Worm (Caenorhabditis elegans): ENCODE results near the gene msp-32.
"Not testable (repeated sequence)": the region's sequence is repeated elsewhere in the genome, so short reads cannot be mapped to it uniquely, and the experiment has no call there.

DNA sequence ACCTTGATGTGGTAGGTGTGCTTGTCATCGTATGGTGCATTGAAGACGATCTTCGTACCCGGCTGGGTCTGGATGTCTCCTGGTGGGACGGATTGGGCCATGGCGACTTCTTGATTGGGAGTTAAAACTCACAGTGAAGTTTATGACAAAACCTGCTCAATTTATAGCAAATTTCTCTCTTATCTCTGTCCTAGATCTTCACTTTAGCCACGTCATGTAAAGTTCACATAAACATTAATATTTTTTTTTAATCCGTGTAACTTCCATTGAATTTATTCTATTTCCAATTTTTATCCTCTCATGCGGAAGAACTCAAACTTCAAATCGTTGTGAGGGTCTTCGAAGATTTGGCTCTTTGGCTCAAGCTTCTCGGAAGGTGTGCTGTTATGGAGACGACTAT is 17.8 kb downstream of the msp-32 start, which contains the start of gene msp-31:
- TF ChIP-seq ama-1 (optimal IDR thresholded peaks at IDR 0.05); ama-1 (GFP tag; optimal IDR thresholded peaks at IDR 0.05); B0035.1 (tag; optimal IDR thresholded peaks at IDR 0.05); egl-18 (GFP tag; IDR thresholded peaks at IDR 0.05); snpc-4 (GFP tag; optimal IDR thresholded peaks at IDR 0.05); snpc-4 (tag; optimal IDR thresholded peaks at IDR 0.05); ccch-3 (GFP tag; optimal IDR thresholded peaks at IDR 0.05): not testable (repeated sequence)
